Fruit fly (Drosophila melanogaster) Kc167 (cell line): Measurements from ENCODE around the gene scu.

Source experiments
- Myc ChIP-seq: fragments of >200 bp; optimal IDR thresholded peaks from 2 replicates; lab custom pipeline; 2017; ENCODE audit warnings: missing external identifiers
- Sin3A ChIP-seq: fragments of >200 bp; optimal IDR thresholded peaks from 2 replicates; lab custom pipeline; 2018; ENCODE audit warnings: missing external identifiers
- h ChIP-seq: fragments of >200 bp; optimal IDR thresholded peaks from 3 replicates; lab custom pipeline; 2018; ENCODE audit warnings: missing external identifiers
- insv ChIP-seq: fragments of >200 bp; optimal IDR thresholded peaks from 3 replicates; lab custom pipeline; 2018; ENCODE audit warnings: missing external identifiers
- psq ChIP-seq: fragments of >200 bp; optimal IDR thresholded peaks from 2 replicates; lab custom pipeline; 2017; ENCODE audit warnings: missing external identifiers
- ttk ChIP-seq: sonication (Bioruptor generic); optimal IDR thresholded peaks from 2 replicates; lab custom pipeline; 2017; ENCODE audit warnings: missing external identifiers

The scu gene

dm6 chrX:18118519-18118918 lies 27.5 kb downstream of the scu start:
- TF ChIP-seq h (no peak), Myc (lab: Kevin White, UChicago) (no peak), insv (lab: Kevin White, UChicago) (no peak), Sin3A (no peak), ttk (lab: Kevin White, UChicago) (no peak), psq (lab: Kevin White, UChicago) (no peak)

dm6 chrX:18125520-18125919 lies 34.5 kb downstream of the scu start:
- TF ChIP-seq h (no peak), ttk (lab: Kevin White, UChicago) (no peak), insv (lab: Kevin White, UChicago) (no peak), psq (lab: Kevin White, UChicago) (no peak), Myc (lab: Kevin White, UChicago) (no peak), Sin3A (no peak)

dm6 chrX:18129297-18129696 lies 38.2 kb downstream of the scu start:
- no peak for TF ChIP-seq ttk (lab: Kevin White, UChicago)
- no peak for TF ChIP-seq insv (lab: Kevin White, UChicago)
- no peak for TF ChIP-seq Myc (lab: Kevin White, UChicago)
- no peak for TF ChIP-seq psq (lab: Kevin White, UChicago)
- TF ChIP-seq Sin3A: no peak
- TF ChIP-seq h: no peak

- TF ChIP-seq psq (lab: Kevin White, UChicago) (no peak), ttk (lab: Kevin White, UChicago) (no peak), Sin3A (no peak)
Observed at dm6 chrX:18130168-18130567, 39.1 kb downstream of the scu start, which contains the start of gene CG43133. Gene CG43133, minus strand, starts transcription at chrX:18130178.

- TF ChIP-seq ttk (lab: Kevin White, UChicago): peak; percentile 40
- TF ChIP-seq Myc (lab: Kevin White, UChicago): no peak
Observed at dm6 chrX:18136059-18136458, 45.0 kb downstream of the scu start.

- TF ChIP-seq insv (lab: Kevin White, UChicago) (no peak), ttk (lab: Kevin White, UChicago) (no peak), Sin3A (no peak), h (no peak), psq (lab: Kevin White, UChicago) (no peak), Myc (lab: Kevin White, UChicago) (no peak)
Observed at dm6 chrX:18136910-18137849, 46.1 kb downstream of the scu start, which contains the start of gene ari-1. Gene ari-1, minus strand, starts transcription at chrX:18137784.

dm6 chrX:18138297-18138696 lies 47.2 kb downstream of the scu start, which contains the start of gene CG43229:
Gene CG43229, plus strand, starts transcription at chrX:18138542.
- TF ChIP-seq ttk (lab: Kevin White, UChicago) (no peak), h (no peak), Myc (lab: Kevin White, UChicago) (no peak), Sin3A (no peak), psq (lab: Kevin White, UChicago) (no peak), insv (lab: Kevin White, UChicago) (no peak)

- TF ChIP-seq h (no peak), insv (lab: Kevin White, UChicago) (no peak), psq (lab: Kevin White, UChicago) (no peak), Myc (lab: Kevin White, UChicago) (no peak), ttk (lab: Kevin White, UChicago) (no peak)
Observed at dm6 chrX:18139950-18140349, 48.9 kb downstream of the scu start.

dm6 chrX:18140932-18141587 lies 50.0 kb downstream of the scu start:
- TF ChIP-seq h (no peak), insv (lab: Kevin White, UChicago) (no peak), ttk (lab: Kevin White, UChicago) (no peak), Myc (lab: Kevin White, UChicago) (no peak), Sin3A (no peak), psq (lab: Kevin White, UChicago) (no peak)
